Fruit fly (Drosophila melanogaster) whole organism, embryonic: Measurements from ENCODE around the gene Galphai.

Experiments
- Atf3 ChIP-seq: fragments of 200-800 bp; sonication (Bioruptor generic); optimal IDR thresholded peaks from 3 replicates; lab custom pipeline; 2016; ENCODE audit warnings: missing biosample characterization, missing genetic modification characterization
- CG10147 ChIP-seq: fragments of 200-800 bp; sonication (Bioruptor generic); optimal IDR thresholded peaks from 2 replicates; lab custom pipeline; 2019; ENCODE audit warnings: missing biosample characterization, mild to moderate bottlenecking, missing genetic modification characterization, moderate library complexity
- CG10565 ChIP-seq: fragments of 200-800 bp; sonication (Bioruptor generic); optimal IDR thresholded peaks from 3 replicates; lab custom pipeline; 2016; ENCODE audit warnings: missing biosample characterization, mild to moderate bottlenecking, missing genetic modification characterization
- CG11696 ChIP-seq: fragments of 200-800 bp; sonication (Bioruptor generic); IDR thresholded peaks from 2 replicates; pipeline ENCODE4 v1.3.6; 2022; ENCODE audit warnings: missing biosample characterization, missing genetic modification characterization
- CG14050 ChIP-seq: fragments of 200-800 bp; sonication (Bioruptor generic); IDR thresholded peaks from 3 replicates; pipeline ENCODE4 v1.3.6; 2022; ENCODE audit warnings: missing biosample characterization, missing genetic modification characterization
- CG14710 ChIP-seq: fragments of 200-800 bp; sonication (Bioruptor generic); optimal IDR thresholded peaks from 3 replicates; lab custom pipeline; 2019; ENCODE audit warnings: missing biosample characterization, mild to moderate bottlenecking, missing genetic modification characterization, moderate library complexity
- CG15479 ChIP-seq: fragments of 200-800 bp; sonication (Bioruptor generic); optimal IDR thresholded peaks from 3 replicates; lab custom pipeline; 2019; ENCODE audit warnings: missing biosample characterization, mild to moderate bottlenecking, missing genetic modification characterization, moderate library complexity
- CG17186 ChIP-seq: fragments of 200-800 bp; sonication (Bioruptor generic); optimal IDR thresholded peaks from 3 replicates; lab custom pipeline; 2017; ENCODE audit warnings: missing biosample characterization, missing genetic modification reagents, missing genetic modification characterization
- CG17612 ChIP-seq: fragments of 200-800 bp; sonication (Bioruptor generic); IDR thresholded peaks from 2 replicates; pipeline ENCODE4 v1.3.6; 2022; ENCODE audit warnings: missing biosample characterization, missing genetic modification characterization
- CG17912 ChIP-seq: fragments of 200-800 bp; sonication (Bioruptor generic); optimal IDR thresholded peaks from 2 replicates; lab custom pipeline; 2018; ENCODE audit warnings: missing biosample characterization, mild to moderate bottlenecking, missing genetic modification characterization
- CG1832 ChIP-seq: fragments of 200-800 bp; sonication (Bioruptor generic); optimal IDR thresholded peaks from 2 replicates; lab custom pipeline; 2017; ENCODE audit warnings: missing biosample characterization, mild to moderate bottlenecking, missing genetic modification characterization, inconsistent platforms
- CG2199 ChIP-seq: fragments of 200-800 bp; sonication (Bioruptor generic); IDR thresholded peaks from 3 replicates; pipeline ENCODE4 v1.3.6; 2022; ENCODE audit warnings: missing biosample characterization, missing genetic modification characterization
- CG33557 ChIP-seq: fragments of 200-800 bp; sonication (Bioruptor generic); optimal IDR thresholded peaks from 2 replicates; lab custom pipeline; 2019; ENCODE audit warnings: missing biosample characterization, mild to moderate bottlenecking, missing genetic modification characterization, moderate library complexity
- CG34422 ChIP-seq: fragments of 200-800 bp; sonication (Bioruptor generic); IDR thresholded peaks from 3 replicates; pipeline ENCODE4 v1.3.6; 2022; ENCODE audit warnings: missing biosample characterization, missing genetic modification characterization
- CG3838 ChIP-seq: fragments of 200-800 bp; sonication (Bioruptor generic); optimal IDR thresholded peaks from 3 replicates; lab custom pipeline; 2016; ENCODE audit warnings: missing biosample characterization, missing genetic modification characterization
- CG4730 ChIP-seq: fragments of 200-800 bp; sonication (Bioruptor generic); IDR thresholded peaks from 2 replicates; pipeline ENCODE4 v1.3.6; 2022; ENCODE audit warnings: missing biosample characterization, missing genetic modification characterization
- CG6683 ChIP-seq: fragments of 200-800 bp; sonication (Bioruptor generic); optimal IDR thresholded peaks from 2 replicates; lab custom pipeline; 2017; ENCODE audit warnings: missing biosample characterization, mild to moderate bottlenecking, missing genetic modification characterization, missing genetic modification reagents
- CG6689 ChIP-seq: fragments of 200-800 bp; sonication (Bioruptor generic); IDR thresholded peaks from 2 replicates; pipeline ENCODE4 v1.3.6; 2022; ENCODE audit warnings: missing biosample characterization, missing genetic modification characterization
- CG6854 ChIP-seq: fragments of 200-800 bp; sonication (Bioruptor generic); optimal IDR thresholded peaks from 3 replicates; lab custom pipeline; 2017; ENCODE audit warnings: missing biosample characterization, mild to moderate bottlenecking, missing genetic modification characterization
- CG7928 ChIP-seq: fragments of 200-800 bp; sonication (Bioruptor generic); optimal IDR thresholded peaks from 2 replicates; lab custom pipeline; 2017; ENCODE audit warnings: missing biosample characterization, mild to moderate bottlenecking, missing genetic modification characterization
- CG7963 ChIP-seq: fragments of 200-800 bp; sonication (Bioruptor generic); IDR thresholded peaks from 3 replicates; pipeline ENCODE4 v1.3.6; 2022; ENCODE audit warnings: missing biosample characterization, missing genetic modification characterization; ENCODE audit not compliant: partially characterized antibody
- CG8281 ChIP-seq: fragments of 200-800 bp; sonication (Bioruptor generic); optimal IDR thresholded peaks from 2 replicates; lab custom pipeline; 2018; ENCODE audit warnings: missing biosample characterization, mild to moderate bottlenecking, missing genetic modification characterization, moderate library complexity
- CoRest ChIP-seq: fragments of 200-800 bp; sonication (Bioruptor generic); optimal IDR thresholded peaks from 3 replicates; lab custom pipeline; 2018; ENCODE audit warnings: missing biosample characterization, mild to moderate bottlenecking, missing genetic modification characterization, moderate library complexity
- Ets65A ChIP-seq: fragments of 200-800 bp; sonication (Bioruptor generic); peaks from one replicate; lab custom pipeline; 2016; ENCODE audit warnings: missing biosample characterization, missing genetic modification characterization
- Hmr ChIP-seq: fragments of 200-800 bp; sonication (Bioruptor generic); optimal IDR thresholded peaks from 3 replicates; lab custom pipeline; 2017; ENCODE audit warnings: mild to moderate bottlenecking, missing biosample characterization, missing genetic modification reagents, missing genetic modification characterization
- Hmx ChIP-seq: fragments of 200-800 bp; sonication (Bioruptor generic); optimal IDR thresholded peaks from 2 replicates; lab custom pipeline; 2016; ENCODE audit warnings: missing biosample characterization, missing genetic modification characterization
- Kr ChIP-seq: fragments of 200-800 bp; sonication (Bioruptor generic); optimal IDR thresholded peaks from 2 replicates; lab custom pipeline; 2017; ENCODE audit warnings: missing biosample characterization, mild to moderate bottlenecking, missing genetic modification characterization
- Med ChIP-seq: fragments of 200-800 bp; sonication (Bioruptor generic); peaks from one replicate; lab custom pipeline; 2016; ENCODE audit warnings: missing biosample characterization, missing genetic modification characterization, mild to moderate bottlenecking, inconsistent platforms, moderate library complexity
- Meics ChIP-seq: fragments of 200-800 bp; sonication (Bioruptor generic); optimal IDR thresholded peaks from 2 replicates; lab custom pipeline; 2017; ENCODE audit warnings: missing biosample characterization, mild to moderate bottlenecking, missing genetic modification characterization
- NC2β ChIP-seq: fragments of 200-800 bp; sonication (Bioruptor generic); optimal IDR thresholded peaks from 2 replicates; lab custom pipeline; 2016; ENCODE audit warnings: missing biosample characterization, missing genetic modification characterization
- Nf-YC ChIP-seq: fragments of 200-800 bp; optimal IDR thresholded peaks from 3 replicates; lab custom pipeline; 2019; ENCODE audit warnings: missing biosample characterization, mild to moderate bottlenecking, missing genetic modification characterization, moderate library complexity
- Opbp ChIP-seq: fragments of 200-800 bp; sonication (Bioruptor generic); IDR thresholded peaks from 3 replicates; pipeline ENCODE4 v1.3.6; 2022; ENCODE audit warnings: missing biosample characterization, missing genetic modification characterization; ENCODE audit not compliant: partially characterized antibody
- PHDP ChIP-seq: fragments of 200-800 bp; sonication (Bioruptor generic); optimal IDR thresholded peaks from 3 replicates; lab custom pipeline; 2018; ENCODE audit warnings: missing biosample characterization, mild to moderate bottlenecking, missing genetic modification characterization, moderate library complexity
- Six4 ChIP-seq: fragments of 200-800 bp; sonication (Bioruptor generic); optimal IDR thresholded peaks from 2 replicates; lab custom pipeline; 2016; ENCODE audit warnings: missing biosample characterization, missing genetic modification characterization
- Tbp ChIP-seq: fragments of >200 bp; optimal IDR thresholded peaks from 2 replicates; lab custom pipeline; 2018; ENCODE audit warnings: missing biosample characterization, missing genetic modification characterization
- bsh ChIP-seq, 2 experiments: fragments of 200-800 bp; sonication (Bioruptor generic); optimal IDR thresholded peaks; 2 replicates each; lab custom pipeline; 2017 to 2018; ENCODE audit warnings: mild to moderate bottlenecking in 2 of 2, missing biosample characterization in 2 of 2, missing genetic modification characterization in 2 of 2, moderate library complexity in 1 of 2
- btn ChIP-seq: fragments of 200-800 bp; sonication (Bioruptor generic); optimal IDR thresholded peaks from 2 replicates; lab custom pipeline; 2016; ENCODE audit warnings: missing biosample characterization, missing genetic modification characterization
- dmrt99B ChIP-seq: fragments of 200-800 bp; sonication (Bioruptor generic); optimal IDR thresholded peaks from 2 replicates; lab custom pipeline; 2018; ENCODE audit warnings: missing biosample characterization, mild to moderate bottlenecking, missing genetic modification characterization, moderate library complexity
- dysf ChIP-seq: fragments of 200-800 bp; sonication (Bioruptor generic); IDR thresholded peaks from 3 replicates; pipeline ENCODE4 v1.3.6; 2022; ENCODE audit warnings: missing biosample characterization, missing genetic modification characterization
- eyg ChIP-seq: fragments of 200-800 bp; sonication (Bioruptor generic); optimal IDR thresholded peaks from 3 replicates; lab custom pipeline; 2016; ENCODE audit warnings: missing biosample characterization, missing genetic modification characterization
- fd64A ChIP-seq: fragments of 200-800 bp; sonication (Bioruptor generic); optimal IDR thresholded peaks from 3 replicates; lab custom pipeline; 2018; ENCODE audit warnings: missing biosample characterization, mild to moderate bottlenecking, missing genetic modification characterization
- gce ChIP-seq: fragments of 200-800 bp; sonication (Bioruptor generic); IDR thresholded peaks from 3 replicates; pipeline ENCODE4 v1.3.6; 2022; ENCODE audit warnings: missing biosample characterization, missing genetic modification characterization
- gem ChIP-seq: fragments of 200-800 bp; sonication (Bioruptor generic); optimal IDR thresholded peaks from 2 replicates; lab custom pipeline; 2019; ENCODE audit warnings: missing biosample characterization, mild to moderate bottlenecking, missing genetic modification characterization, moderate library complexity
- inv ChIP-seq: fragments of 200-800 bp; sonication (Bioruptor generic); IDR thresholded peaks from 2 replicates; pipeline ENCODE4 v1.3.6; 2022; ENCODE audit warnings: missing biosample characterization, missing genetic modification characterization; ENCODE audit not compliant: partially characterized antibody
- lab ChIP-seq: fragments of 200-800 bp; sonication (Bioruptor generic); optimal IDR thresholded peaks from 3 replicates; lab custom pipeline; 2017; ENCODE audit warnings: missing biosample characterization, missing genetic modification characterization, mild to moderate bottlenecking, moderate library complexity, missing genetic modification reagents
- lola ChIP-seq, 3 experiments: fragments of >200 bp in 2 of 3; fragments of 200-800 bp in 1 of 3; sonication (Bioruptor generic) in 1 of 3; optimal IDR thresholded peaks; 2 replicates each; lab custom pipeline; 2017 to 2019; ENCODE audit warnings: missing biosample characterization in 3 of 3, missing genetic modification characterization in 3 of 3, mild to moderate bottlenecking in 1 of 3, moderate library complexity in 1 of 3
- ro ChIP-seq: fragments of 200-800 bp; sonication (Bioruptor generic); IDR thresholded peaks from 2 replicates; pipeline ENCODE4 v1.3.6; 2022; ENCODE audit warnings: missing biosample characterization, missing genetic modification characterization
- sim ChIP-seq: fragments of 200-800 bp; sonication (Bioruptor generic); IDR thresholded peaks from 2 replicates; pipeline ENCODE4 v1.3.6; 2022; ENCODE audit warnings: missing biosample characterization, missing genetic modification characterization
- slp2 ChIP-seq: fragments of 200-800 bp; sonication (Bioruptor generic); optimal IDR thresholded peaks from 2 replicates; lab custom pipeline; 2016; ENCODE audit warnings: missing biosample characterization, missing genetic modification characterization
- ssp ChIP-seq: fragments of 200-800 bp; sonication (Bioruptor generic); IDR thresholded peaks from 2 replicates; pipeline ENCODE4 v1.3.6; 2022; ENCODE audit warnings: missing biosample characterization, missing genetic modification characterization
- tio ChIP-seq: fragments of 200-800 bp; sonication (Bioruptor generic); optimal IDR thresholded peaks from 2 replicates; lab custom pipeline; 2017; ENCODE audit warnings: missing biosample characterization, missing genetic modification characterization, inconsistent platforms
- wor ChIP-seq: fragments of 200-800 bp; sonication (Bioruptor generic); IDR thresholded peaks from 2 replicates; pipeline ENCODE4 v1.3.6; 2022; ENCODE audit warnings: missing biosample characterization, missing genetic modification characterization

Gene Galphai

dm6 chr3L:6943948-6944319 lies 35.9 kb downstream of the Galphai start (continued):
- TF ChIP-seq eyg (GFP tag; lab: Kevin White, UChicago) (no peak), CG11696 (no peak), slp2 (no peak), gem (peak; percentile 68), CG8281 (no peak), Six4 (no peak), Atf3 (GFP tag; lab: Kevin White, UChicago) (no peak), CG6854 (GFP tag; lab: Kevin White, UChicago) (no peak), CG33557 (GFP tag; lab: Kevin White, UChicago) (no peak), dmrt99B (peak; percentile 22), CG7928 (GFP tag; lab: Kevin White, UChicago) (no peak), tio (GFP tag; lab: Kevin White, UChicago) (no peak), CG3838 (GFP tag; lab: Kevin White, UChicago) (no peak), CG17612 (no peak), lola (GFP tag; optimal IDR thresholded peaks at IDR 0.05; lab: Kevin White, UChicago) (no peak), CG4730 (no peak), dysf (GFP tag; lab: Robert Waterston, UW) (peak; percentile 46; the same call in 1 of the 3 replicates), Kr (GFP tag; lab: Kevin White, UChicago) (no peak), Hmr (GFP tag; lab: Kevin White, UChicago) (peak; percentile 9), inv (GFP tag; lab: Robert Waterston, UW) (no peak), Meics (peak; percentile 12), CoRest (tag; lab: Kevin White, UChicago) (peak; percentile 28), lab (GFP tag; lab: Kevin White, UChicago) (no peak), CG34422 (GFP tag; lab: Robert Waterston, UW) (no peak), CG6689 (GFP tag; lab: Robert Waterston, UW) (no peak), Ets65A (GFP tag; lab: Kevin White, UChicago) (no peak), Nf-YC (tag; lab: Kevin White, UChicago) (peak; percentile 1), CG10565 (no peak), bsh (GFP tag; optimal IDR thresholded peaks at IDR 0.05; lab: Kevin White, UChicago) (peak in 1 of 2 experiments; percentile 29), PHDP (tag; lab: Kevin White, UChicago) (peak; percentile 21), ssp (GFP tag; lab: Robert Waterston, UW) (no peak), CG17186 (GFP tag; lab: Kevin White, UChicago) (no peak), CG15479 (GFP tag; lab: Kevin White, UChicago) (no peak), CG7963 (no peak), sim (GFP tag; lab: Robert Waterston, UW) (no peak), CG6683 (no peak), CG10147 (GFP tag; lab: Kevin White, UChicago) (no peak), ro (GFP tag; lab: Robert Waterston, UW) (no peak), CG14710 (tag; lab: Kevin White, UChicago) (no peak), CG1832 (no peak), CG17912 (no peak), NC2β (GFP tag; lab: Kevin White, UChicago) (no peak), fd64A (GFP tag; lab: Kevin White, UChicago) (no peak), btn (no peak), Tbp (no peak), CG14050 (GFP tag; lab: Robert Waterston, UW) (no peak), gce (GFP tag; lab: Robert Waterston, UW) (no peak), Med (peak; percentile 76), Hmx (GFP tag; lab: Kevin White, UChicago) (no peak), Opbp (GFP tag; lab: Robert Waterston, UW) (no peak), CG2199 (GFP tag; lab: Robert Waterston, UW) (no peak), wor (GFP tag; lab: Robert Waterston, UW) (no peak)
